Worm (Caenorhabditis elegans): Measurements from ENCODE around the gene sms-1.
A peak's percentile ranks its signal among the peaks of the same experiment; 100 is the strongest.

Gene sms-1

DNA sequence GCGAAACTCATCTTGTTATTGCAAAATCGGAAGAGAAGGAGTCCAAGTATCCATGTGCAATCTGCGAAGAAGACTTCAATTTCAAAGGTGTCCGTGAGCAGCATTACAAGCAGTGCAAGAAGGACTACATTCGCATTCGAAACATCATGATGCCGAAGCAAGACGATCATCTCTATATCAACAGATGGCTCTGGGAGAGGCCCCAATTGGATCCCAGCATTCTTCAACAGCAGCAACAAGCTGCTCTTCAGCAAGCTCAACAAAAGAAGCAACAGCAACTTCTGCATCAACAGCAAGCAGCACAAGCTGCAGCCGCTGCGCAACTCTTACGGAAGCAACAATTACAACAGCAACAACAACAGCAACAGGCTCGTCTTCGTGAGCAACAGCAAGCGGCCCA lies 28.2 kb upstream of the sms-1 start (continued):
- TF ChIP-seq rpc-1 (optimal IDR thresholded peaks at IDR 0.05) (no peak), rpc-1 (tag; optimal IDR thresholded peaks at IDR 0.05) (no peak)

- TF ChIP-seq attf-5 (GFP tag; optimal IDR thresholded peaks at IDR 0.05) (peak; percentile 62), sdz-38 (tag; optimal IDR thresholded peaks at IDR 0.05) (no peak), ceh-27 (GFP tag; optimal IDR thresholded peaks at IDR 0.05) (peak; percentile 76), F23B12.7 (tag; optimal IDR thresholded peaks at IDR 0.05; ENCODE audit: insufficient read depth) (no peak), athp-1 (tag; optimal IDR thresholded peaks at IDR 0.05) (peak; percentile 8), hmg-1.2 (GFP tag; IDR thresholded peaks at IDR 0.05) (peak; percentile 92), nfya-2 (GFP tag; IDR thresholded peaks at IDR 0.05) (no peak), cebp-1 (GFP tag; IDR thresholded peaks at IDR 0.05) (peak; percentile 30; the same call in 1 of the 2 replicates), cebp-1 (tag; optimal IDR thresholded peaks at IDR 0.05) (peak; percentile 51), dpl-1 (GFP tag; optimal IDR thresholded peaks at IDR 0.05) (peak; percentile 1), dpff-1 (tag; optimal IDR thresholded peaks at IDR 0.05) (no peak), chd-7 (tag; optimal IDR thresholded peaks at IDR 0.05) (no peak), F33H1.4 (GFP tag; IDR thresholded peaks at IDR 0.05) (peak; percentile 35), ztf-28 (GFP tag; IDR thresholded peaks at IDR 0.05) (peak; percentile 50; the same call in 1 of the 2 replicates), F49E8.2 (tag; optimal IDR thresholded peaks at IDR 0.05; ENCODE audit: insufficient read depth) (no peak), ztf-6 (GFP tag; IDR thresholded peaks at IDR 0.05) (no peak), T07F8.4 (tag; optimal IDR thresholded peaks at IDR 0.05) (no peak), madf-6 (GFP tag; IDR thresholded peaks at IDR 0.05) (peak; percentile 39), nhr-120 (GFP tag; IDR thresholded peaks at IDR 0.05) (no peak), mxl-1 (tag; optimal IDR thresholded peaks at IDR 0.05) (peak; percentile 1), ceh-91 (GFP tag; IDR thresholded peaks at IDR 0.05) (0 out of 2 replicates have a peak, but pooled peaks have one; percentile 30), ceh-79 (tag; optimal IDR thresholded peaks at IDR 0.05) (no peak), lir-1 (GFP tag; conservative IDR thresholded peaks at IDR 0.05) (0 out of 2 replicates have a peak, but pooled peaks have one; percentile 54), ceh-100 (GFP tag; IDR thresholded peaks at IDR 0.05) (0 out of 2 replicates have a peak, but pooled peaks have one; percentile 23), hsf-1 (GFP tag; IDR thresholded peaks at IDR 0.05) (peak; percentile 20; the same call in 1 of the 2 replicates), K11D2.4 (GFP tag; IDR thresholded peaks at IDR 0.05) (no peak), zfh-2 (GFP tag; conservative IDR thresholded peaks at IDR 0.05) (peak; percentile 98), lsl-1 (GFP tag; optimal IDR thresholded peaks at IDR 0.05) (no peak), cebp-2 (GFP tag; IDR thresholded peaks at IDR 0.05) (no peak), madf-10 (tag; optimal IDR thresholded peaks at IDR 0.05) (peak; percentile 68), unc-62 (GFP tag; optimal IDR thresholded peaks at IDR 0.05) (no peak), nfyb-1 (GFP tag; IDR thresholded peaks at IDR 0.05) (peak; percentile 63; the same call in 1 of the 2 replicates), F52B5.7 (tag; optimal IDR thresholded peaks at IDR 0.05) (peak; percentile 41), B0019.2 (GFP tag; conservative IDR thresholded peaks at IDR 0.05) (no peak), egl-44 (GFP tag; IDR thresholded peaks at IDR 0.05) (no peak), hlh-12 (tag; optimal IDR thresholded peaks at IDR 0.05) (no peak), nhr-80 (tag; optimal IDR thresholded peaks at IDR 0.05) (peak; percentile 38), gei-17 (GFP tag; optimal IDR thresholded peaks at IDR 0.05) (no peak), nhr-90 (tag; optimal IDR thresholded peaks at IDR 0.05) (no peak), lin-54 (GFP tag; optimal IDR thresholded peaks at IDR 0.05) (peak; percentile 44), somi-1 (GFP tag; optimal IDR thresholded peaks at IDR 0.05) (no peak), ccch-3 (GFP tag; optimal IDR thresholded peaks at IDR 0.05) (no peak), F10E7.11 (tag; optimal IDR thresholded peaks at IDR 0.05) (no peak), pbrm-1 (GFP tag; IDR thresholded peaks at IDR 0.05) (peak; percentile 19; the same call in 1 of the 2 replicates), ZK185.1 (tag; optimal IDR thresholded peaks at IDR 0.05; ENCODE audit: poor library complexity, severe bottlenecking) (no peak), hmg-20 (GFP tag; IDR thresholded peaks at IDR 0.05) (no peak)
These were observed 26.3 kb upstream of the sms-1 start, which contains the start of gene mep-1 for ce11 chrIV:11524241-11524692. Gene mep-1, plus strand, starts transcription at chrIV:11524642.
